Fruit fly (Drosophila melanogaster): ENCODE results near the gene CG11369.

Gene CG11369

dm6 chrX:7552109-7552508 is 22.0 kb upstream of the CG11369 start (continued):
- no peak for TF ChIP-seq CG4707 (GFP tag; optimal IDR thresholded peaks at IDR 0.05)
- no peak for TF ChIP-seq slp2 (GFP tag; optimal IDR thresholded peaks at IDR 0.05)
- peak; percentile 70 for TF ChIP-seq CG18262 (tag; optimal IDR thresholded peaks at IDR 0.05)
- no peak for TF ChIP-seq Camta (GFP tag; optimal IDR thresholded peaks at IDR 0.05)
- no peak for TF ChIP-seq eyg (GFP tag; optimal IDR thresholded peaks at IDR 0.05)
- TF ChIP-seq ftz-f1 (GFP tag; optimal IDR thresholded peaks at IDR 0.05), result no peak
- peak; percentile 74 for TF ChIP-seq Blimp-1 (GFP tag; optimal IDR thresholded peaks at IDR 0.05)
- no peak for TF ChIP-seq chinmo (GFP tag; IDR thresholded peaks at IDR 0.05; ENCODE audit: partially characterized antibody)
- no peak for TF ChIP-seq insv (GFP tag; optimal IDR thresholded peaks at IDR 0.05)
- no peak for TF ChIP-seq Hr3 (GFP tag; optimal IDR thresholded peaks at IDR 0.05)
- TF ChIP-seq otp (GFP tag; IDR thresholded peaks at IDR 0.05), result no peak
- TF ChIP-seq dmrt11E (tag; optimal IDR thresholded peaks at IDR 0.05), result peak; percentile 83
- TF ChIP-seq MTF-1 (GFP tag; optimal IDR thresholded peaks at IDR 0.05; ENCODE audit: borderline replicate concordance), result no peak
- no peak for TF ChIP-seq slbo (GFP tag; IDR thresholded peaks at IDR 0.05)
- no peak for TF ChIP-seq E2f2 (GFP tag; IDR thresholded peaks at IDR 0.05)
- no peak for TF ChIP-seq CG10654 (GFP tag; optimal IDR thresholded peaks at IDR 0.05)
- no peak for TF ChIP-seq gce (GFP tag; IDR thresholded peaks at IDR 0.05)
- TF ChIP-seq CG12744 (GFP tag; optimal IDR thresholded peaks at IDR 0.05), result no peak
- no peak for TF ChIP-seq ci (GFP tag; IDR thresholded peaks at IDR 0.05)
- no peak for TF ChIP-seq CG43689 (GFP tag; IDR thresholded peaks at IDR 0.05)
- no peak for TF ChIP-seq CG7928 (GFP tag; optimal IDR thresholded peaks at IDR 0.05)
- TF ChIP-seq CG2120 (GFP tag; optimal IDR thresholded peaks at IDR 0.05), result no peak
- no peak for TF ChIP-seq D (optimal IDR thresholded peaks at IDR 0.05)
- TF ChIP-seq D (GFP tag; optimal IDR thresholded peaks at IDR 0.05), result peak; percentile 27
- no peak for TF ChIP-seq Hr39 (optimal IDR thresholded peaks at IDR 0.05)
- TF ChIP-seq Max (GFP tag; optimal IDR thresholded peaks at IDR 0.05), result no peak
- TF ChIP-seq trh (GFP tag; optimal IDR thresholded peaks at IDR 0.05), result no peak
- no peak for TF ChIP-seq pita (GFP tag; optimal IDR thresholded peaks at IDR 0.05)
- peak; percentile 33; the same call in 1 of the 2 replicates for TF ChIP-seq CG17328 (GFP tag; IDR thresholded peaks at IDR 0.05)
- no peak for TF ChIP-seq CG32772 (GFP tag; IDR thresholded peaks at IDR 0.05)
- no peak for TF ChIP-seq aop (GFP tag; IDR thresholded peaks at IDR 0.05)
- peak; percentile 94 for TF ChIP-seq zen (tag; optimal IDR thresholded peaks at IDR 0.05)
- no peak for TF ChIP-seq sens-2 (GFP tag; IDR thresholded peaks at IDR 0.05)
- TF ChIP-seq HLH4C (GFP tag; IDR thresholded peaks at IDR 0.05; ENCODE audit: partially characterized antibody), result no peak
- TF ChIP-seq ham (GFP tag; IDR thresholded peaks at IDR 0.05), result no peak
- TF ChIP-seq CG12299 (tag; optimal IDR thresholded peaks at IDR 0.05), result no peak
- peak; percentile 20 for TF ChIP-seq CG13775 (GFP tag; optimal IDR thresholded peaks at IDR 0.05)
- peak; percentile 54 for TF ChIP-seq CG14710 (tag; optimal IDR thresholded peaks at IDR 0.05)
- no peak for TF ChIP-seq luna (GFP tag; optimal IDR thresholded peaks at IDR 0.05)
- no peak for TF ChIP-seq Lhr (GFP tag; optimal IDR thresholded peaks at IDR 0.05)
- 0 out of 2 replicates have a peak, but pooled peaks have one; percentile 16 for TF ChIP-seq sim (GFP tag; IDR thresholded peaks at IDR 0.05)
- no peak for TF ChIP-seq gt (GFP tag; IDR thresholded peaks at IDR 0.05)
- TF ChIP-seq Scr (GFP tag; IDR thresholded peaks at IDR 0.05; ENCODE audit: partially characterized antibody), result no peak
- no peak for TF ChIP-seq tgo (GFP tag; IDR thresholded peaks at IDR 0.05)
- TF ChIP-seq phol (tag; optimal IDR thresholded peaks at IDR 0.05), result peak; percentile 58
- TF ChIP-seq CG13894 (tag; optimal IDR thresholded peaks at IDR 0.05), result no peak
- no peak for TF ChIP-seq CG18476 (GFP tag; optimal IDR thresholded peaks at IDR 0.05)
- TF ChIP-seq Bteb2 (GFP tag; optimal IDR thresholded peaks at IDR 0.05), result no peak
- TF ChIP-seq Sox102F (GFP tag; optimal IDR thresholded peaks at IDR 0.05), result no peak
- TF ChIP-seq CG13424 (tag; optimal IDR thresholded peaks at IDR 0.05), result no peak
- no peak for TF ChIP-seq CG10565 (GFP tag; optimal IDR thresholded peaks at IDR 0.05)
- no peak for TF ChIP-seq Gsc (GFP tag; IDR thresholded peaks at IDR 0.05)
